Worm (Caenorhabditis elegans) whole organism, early embryonic: ENCODE results near the gene pstk-1.

Experiments used
- flt-1 ChIP-seq: fragments of 200-800 bp; sonication (Bioruptor generic); IDR thresholded peaks from 2 replicates; pipeline ENCODE4 v1.3.6; 2022; ENCODE audit warnings: missing genetic modification characterization, missing compliant biosample characterization
- pes-1 ChIP-seq: fragments of 200-800 bp; sonication (Bioruptor generic); IDR thresholded peaks from 2 replicates; pipeline ENCODE4 v1.3.6; 2022; ENCODE audit warnings: missing genetic modification reagents, missing genetic modification characterization, missing compliant biosample characterization
- tbx-11 ChIP-seq: fragments of 200-800 bp; sonication (Bioruptor generic); IDR thresholded peaks from 2 replicates; pipeline ENCODE4 v1.3.6; 2022; ENCODE audit warnings: missing genetic modification characterization, missing compliant biosample characterization

DNA sequence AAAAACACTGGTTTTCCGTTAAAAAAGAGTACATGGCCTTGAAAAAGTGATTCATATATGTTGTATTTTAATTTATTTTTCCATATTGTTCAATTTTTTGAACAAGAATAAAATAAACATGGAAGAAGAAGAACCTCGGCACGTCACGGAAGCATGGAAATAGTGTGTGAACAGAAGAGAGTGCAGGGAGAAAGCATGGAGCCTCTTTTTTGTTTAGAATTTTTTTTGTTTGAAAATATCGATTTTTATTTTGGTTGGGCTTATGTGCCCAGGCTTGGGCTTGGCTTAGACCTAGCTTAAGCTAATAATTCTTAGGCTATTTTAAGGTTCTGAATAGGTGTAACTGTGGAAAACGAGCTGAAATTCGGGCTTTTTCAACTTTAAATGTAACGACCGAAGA is 44.7 kb upstream of the pstk-1 start, which contains the start of gene tat-1:
- TF ChIP-seq flt-1 = no peak
- TF ChIP-seq tbx-11 (GFP tag; lab: Robert Waterston, UW) = no peak
- TF ChIP-seq pes-1 = no peak
